Fruit fly (Drosophila melanogaster) whole organism, embryonic: Measurements from ENCODE around the gene CG17344.

Source experiments
- CG11247 ChIP-seq: fragments of 200-800 bp; sonication (Bioruptor generic); IDR thresholded peaks from 2 replicates; pipeline ENCODE4 v1.3.6; 2022; ENCODE audit warnings: missing biosample characterization, missing genetic modification characterization
- CG11723 ChIP-seq: fragments of 200-800 bp; sonication (Bioruptor generic); optimal IDR thresholded peaks from 2 replicates; lab custom pipeline; 2017; ENCODE audit warnings: missing biosample characterization, mild to moderate bottlenecking, missing genetic modification characterization
- CG12219 ChIP-seq: fragments of 200-800 bp; sonication (Bioruptor generic); optimal IDR thresholded peaks from 3 replicates; lab custom pipeline; 2018; ENCODE audit warnings: missing biosample characterization, mild to moderate bottlenecking, missing genetic modification characterization
- CG13287 ChIP-seq: fragments of 200-800 bp; sonication (Bioruptor generic); IDR thresholded peaks from 2 replicates; pipeline ENCODE4 v1.3.6; 2022; ENCODE audit warnings: missing biosample characterization, missing genetic modification characterization; ENCODE audit not compliant: partially characterized antibody
- CG13296 ChIP-seq: fragments of 200-800 bp; sonication (Bioruptor generic); optimal IDR thresholded peaks from 3 replicates; lab custom pipeline; 2018; ENCODE audit warnings: missing biosample characterization, mild to moderate bottlenecking, missing genetic modification characterization
- CG14667 ChIP-seq: fragments of 200-800 bp; sonication (Bioruptor generic); IDR thresholded peaks from 2 replicates; pipeline ENCODE4 v1.3.6; 2022; ENCODE audit warnings: missing biosample characterization, missing genetic modification characterization
- CG14965 ChIP-seq: fragments of 200-800 bp; sonication (Bioruptor generic); optimal IDR thresholded peaks from 2 replicates; lab custom pipeline; 2016; ENCODE audit warnings: missing biosample characterization, missing genetic modification characterization, borderline replicate concordance
- CG16779 ChIP-seq: fragments of 200-800 bp; sonication (Bioruptor generic); IDR thresholded peaks from 2 replicates; pipeline ENCODE4 v1.3.6; 2022; ENCODE audit warnings: missing biosample characterization, missing genetic modification characterization
- CG16863 ChIP-seq: fragments of 200-800 bp; sonication (Bioruptor generic); optimal IDR thresholded peaks from 3 replicates; lab custom pipeline; 2016; ENCODE audit warnings: missing biosample characterization, missing genetic modification characterization
- CG17568 ChIP-seq: fragments of 200-800 bp; sonication (Bioruptor generic); optimal IDR thresholded peaks from 2 replicates; lab custom pipeline; 2018; ENCODE audit warnings: missing biosample characterization, mild to moderate bottlenecking, missing genetic modification characterization, moderate library complexity
- CG31365 ChIP-seq: fragments of 200-800 bp; sonication (Bioruptor generic); optimal IDR thresholded peaks from 2 replicates; lab custom pipeline; 2018; ENCODE audit warnings: missing biosample characterization, mild to moderate bottlenecking, missing genetic modification characterization
- CG34376 ChIP-seq: fragments of 200-800 bp; sonication (Bioruptor generic); optimal IDR thresholded peaks from 2 replicates; lab custom pipeline; 2018; ENCODE audit warnings: missing biosample characterization, mild to moderate bottlenecking, missing genetic modification characterization
- CG3726 ChIP-seq: fragments of 200-800 bp; sonication (Bioruptor generic); IDR thresholded peaks from 3 replicates; pipeline ENCODE4, ENCODE4 v1.3.6; 2022; ENCODE audit warnings: missing biosample characterization, missing genetic modification characterization
- CG43689 ChIP-seq: fragments of 200-800 bp; sonication (Bioruptor generic); IDR thresholded peaks from 2 replicates; pipeline ENCODE4 v1.3.6; 2022; ENCODE audit warnings: missing biosample characterization, missing genetic modification characterization
- CG6175 ChIP-seq: fragments of 200-800 bp; sonication (Bioruptor generic); IDR thresholded peaks from 3 replicates; pipeline ENCODE4 v1.3.6; 2022; ENCODE audit warnings: missing biosample characterization, missing genetic modification characterization
- CG7372 ChIP-seq: fragments of 200-800 bp; sonication (Bioruptor generic); IDR thresholded peaks from 2 replicates; pipeline ENCODE4 v1.3.6; 2022; ENCODE audit warnings: missing biosample characterization, missing genetic modification characterization
- CrebB ChIP-seq: fragments of 200-800 bp; sonication (Bioruptor generic); optimal IDR thresholded peaks from 3 replicates; lab custom pipeline; 2018; ENCODE audit warnings: missing biosample characterization, mild to moderate bottlenecking, missing genetic modification characterization
- D19A ChIP-seq: fragments of 200-800 bp; optimal IDR thresholded peaks from 3 replicates; lab custom pipeline; 2019; ENCODE audit warnings: missing biosample characterization, mild to moderate bottlenecking, missing genetic modification characterization, moderate library complexity
- Doc2 ChIP-seq: fragments of 200-800 bp; sonication (Bioruptor generic); IDR thresholded peaks from 2 replicates; pipeline ENCODE4 v1.3.6; 2022; ENCODE audit warnings: missing biosample characterization, missing genetic modification characterization
- E2f1 ChIP-seq: fragments of 200-800 bp; sonication (Bioruptor generic); IDR thresholded peaks from 2 replicates; pipeline ENCODE4 v1.3.6; 2022; ENCODE audit warnings: missing biosample characterization, missing genetic modification characterization
- ERR ChIP-seq: fragments of 200-800 bp; sonication (Bioruptor generic); optimal IDR thresholded peaks from 2 replicates; lab custom pipeline; 2016; ENCODE audit warnings: missing biosample characterization, missing genetic modification characterization
- Elba2 ChIP-seq: fragments of 200-800 bp; sonication (Bioruptor generic); optimal IDR thresholded peaks from 3 replicates; lab custom pipeline; 2016; ENCODE audit warnings: missing biosample characterization, missing genetic modification characterization
- Hmr ChIP-seq: fragments of 200-800 bp; sonication (Bioruptor generic); optimal IDR thresholded peaks from 3 replicates; lab custom pipeline; 2017; ENCODE audit warnings: mild to moderate bottlenecking, missing biosample characterization, missing genetic modification reagents, missing genetic modification characterization
- MESR4 ChIP-seq: fragments of 200-800 bp; sonication (Bioruptor generic); optimal IDR thresholded peaks from 2 replicates; lab custom pipeline; 2018; ENCODE audit warnings: missing biosample characterization, mild to moderate bottlenecking, missing genetic modification characterization, moderate library complexity
- Max ChIP-seq: fragments of 200-800 bp; sonication (Bioruptor generic); optimal IDR thresholded peaks from 2 replicates; lab custom pipeline; 2016; ENCODE audit warnings: missing biosample characterization, mild to moderate bottlenecking, missing genetic modification characterization
- Med ChIP-seq: fragments of 200-800 bp; sonication (Bioruptor generic); peaks from one replicate; lab custom pipeline; 2016; ENCODE audit warnings: missing biosample characterization, missing genetic modification characterization, mild to moderate bottlenecking, inconsistent platforms, moderate library complexity
- Ravus ChIP-seq: fragments of 200-800 bp; sonication (Bioruptor generic); IDR thresholded peaks from 2 replicates; pipeline ENCODE4 v1.3.6; 2022; ENCODE audit warnings: missing biosample characterization, missing genetic modification characterization
- abd-A ChIP-seq: fragments of 200-800 bp; sonication (Bioruptor generic); optimal IDR thresholded peaks from 3 replicates; lab custom pipeline; 2019; ENCODE audit warnings: missing biosample characterization, mild to moderate bottlenecking, missing genetic modification characterization, moderate library complexity
- ash1 ChIP-seq: fragments of 200-800 bp; sonication (Bioruptor generic); optimal IDR thresholded peaks from 2 replicates; lab custom pipeline; 2018; ENCODE audit warnings: missing biosample characterization, mild to moderate bottlenecking, missing genetic modification characterization
- caup ChIP-seq: fragments of 200-800 bp; sonication (Bioruptor generic); optimal IDR thresholded peaks from 3 replicates; lab custom pipeline; 2017; ENCODE audit warnings: missing biosample characterization, mild to moderate bottlenecking, missing genetic modification characterization, moderate library complexity; ENCODE audit not compliant: severe bottlenecking
- dan ChIP-seq: fragments of 200-800 bp; sonication (Bioruptor generic); IDR thresholded peaks from 2 replicates; pipeline ENCODE4 v1.3.6; 2022; ENCODE audit warnings: missing biosample characterization, missing genetic modification characterization
- dysf ChIP-seq: fragments of 200-800 bp; sonication (Bioruptor generic); IDR thresholded peaks from 3 replicates; pipeline ENCODE4 v1.3.6; 2022; ENCODE audit warnings: missing biosample characterization, missing genetic modification characterization
- fd3F ChIP-seq: fragments of 200-800 bp; sonication (Bioruptor generic); optimal IDR thresholded peaks from 2 replicates; lab custom pipeline; 2018; ENCODE audit warnings: missing biosample characterization, mild to moderate bottlenecking, missing genetic modification characterization, moderate library complexity
- pnt ChIP-seq: fragments of 200-800 bp; sonication (Bioruptor generic); optimal IDR thresholded peaks from 3 replicates; lab custom pipeline; 2016; ENCODE audit warnings: missing biosample characterization, missing genetic modification characterization
- sc ChIP-seq, 3 experiments: fragments of >200 bp in 2 of 3; fragments of 200-800 bp in 1 of 3; sonication (Bioruptor generic) in 1 of 3; optimal IDR thresholded peaks; 2 replicates in 2 of 3; 3 replicates in 1 of 3; lab custom pipeline; 2017; ENCODE audit warnings: mild to moderate bottlenecking in 1 of 3, missing biosample characterization in 1 of 3, missing genetic modification characterization in 1 of 3, missing genetic modification reagents in 1 of 3
- stwl ChIP-seq: fragments of 200-800 bp; sonication (Bioruptor generic); optimal IDR thresholded peaks from 3 replicates; lab custom pipeline; 2018; ENCODE audit warnings: missing biosample characterization, mild to moderate bottlenecking, missing genetic modification characterization, moderate library complexity
- unc-4 ChIP-seq: fragments of 200-800 bp; sonication (Bioruptor generic); IDR thresholded peaks from 2 replicates; pipeline ENCODE4 v1.3.6; 2022; ENCODE audit warnings: missing biosample characterization, missing genetic modification characterization; ENCODE audit not compliant: partially characterized antibody
- unpg ChIP-seq: fragments of 200-800 bp; sonication (Bioruptor generic); optimal IDR thresholded peaks from 3 replicates; lab custom pipeline; 2018; ENCODE audit warnings: missing biosample characterization, mild to moderate bottlenecking, missing genetic modification characterization, moderate library complexity
- zen2 ChIP-seq: fragments of 200-800 bp; sonication (Bioruptor generic); IDR thresholded peaks from 3 replicates; pipeline ENCODE4 v1.3.6; 2022; ENCODE audit warnings: missing biosample characterization, missing genetic modification characterization; ENCODE audit not compliant: partially characterized antibody

Gene CG17344

dm6 chr2L:19141435-19142126 is 39.7 kb downstream of the CG17344 start (continued):
- TF ChIP-seq CG13296: peak; percentile 74
- peak; percentile 63 for TF ChIP-seq pnt (GFP tag; lab: Kevin White, UChicago)
- TF ChIP-seq CG17568 (GFP tag; lab: Kevin White, UChicago): peak; percentile 43
- TF ChIP-seq zen2 (GFP tag; lab: Robert Waterston, UW): no peak
- TF ChIP-seq CG13287 (GFP tag; lab: Robert Waterston, UW): no peak
- TF ChIP-seq fd3F: peak; percentile 70
- peak; percentile 70 for TF ChIP-seq D19A (tag; lab: Kevin White, UChicago)
- peak; percentile 57 for TF ChIP-seq CG12219 (GFP tag; lab: Kevin White, UChicago)
- no peak for TF ChIP-seq CG16779
- peak; percentile 26 for TF ChIP-seq CG34376 (GFP tag; lab: Kevin White, UChicago)
- no peak for TF ChIP-seq MESR4 (GFP tag; lab: Kevin White, UChicago)
- TF ChIP-seq caup (GFP tag; lab: Kevin White, UChicago): peak; percentile 58
- peak; percentile 45 for TF ChIP-seq CG16863 (GFP tag; lab: Kevin White, UChicago)
- TF ChIP-seq Med (GFP tag; lab: Kevin White, UChicago): peak; percentile 94
- TF ChIP-seq CG11723 (GFP tag; lab: Kevin White, UChicago): peak; percentile 53
- no peak for TF ChIP-seq Elba2
- TF ChIP-seq Max (GFP tag; lab: Kevin White, UChicago): peak; percentile 59
- no peak for TF ChIP-seq unc-4 (GFP tag; lab: Robert Waterston, UW)
- no peak for TF ChIP-seq CG31365 (tag; lab: Kevin White, UChicago)
- TF ChIP-seq CG14667: peak; percentile 32; the same call in 1 of the 2 replicates
- peak; percentile 80 for TF ChIP-seq Hmr
- peak; percentile 43; the same call in 1 of the 2 replicates for TF ChIP-seq CG7372
- TF ChIP-seq stwl (tag; lab: Kevin White, UChicago): no peak
- peak; percentile 48 for TF ChIP-seq CrebB
- peak; percentile 59 for TF ChIP-seq ERR
- no peak for TF ChIP-seq CG14965
- peak; percentile 71 for TF ChIP-seq unpg (GFP tag; lab: Kevin White, UChicago)
- no peak for TF ChIP-seq CG6175
- no peak for TF ChIP-seq E2f1 (GFP tag; lab: Robert Waterston, UW)
- peak; percentile 79 for TF ChIP-seq dysf (GFP tag; lab: Robert Waterston, UW)
- peak; percentile 65 for TF ChIP-seq CG11247 (GFP tag; lab: Robert Waterston, UW)
- TF ChIP-seq CG3726: no peak
- TF ChIP-seq dan (GFP tag; lab: Robert Waterston, UW): no peak
- peak; percentile 54 for TF ChIP-seq abd-A (tag; lab: Kevin White, UChicago)
- no peak for TF ChIP-seq CG43689 (GFP tag; lab: Robert Waterston, UW)
- no peak for TF ChIP-seq Doc2 (GFP tag; lab: Robert Waterston, UW)
- TF ChIP-seq ash1 (GFP tag; lab: Kevin White, UChicago): no peak
- no peak for TF ChIP-seq Ravus (GFP tag; lab: Robert Waterston, UW)
- no peak for TF ChIP-seq sc (optimal IDR thresholded peaks at IDR 0.05; lab: Kevin White, UChicago)
- TF ChIP-seq sc (GFP tag; optimal IDR thresholded peaks at IDR 0.05; lab: Kevin White, UChicago): peak; percentile 55
